Worm (Caenorhabditis elegans): Measurements from ENCODE around the gene ikke-1.
A peak's percentile ranks its signal among the peaks of the same experiment; 100 is the strongest.

Gene ikke-1

ce11 chrIII:9034133-9034532 lies 16.4 kb downstream of the ikke-1 start:
- TF ChIP-seq F10E7.11 (tag; optimal IDR thresholded peaks at IDR 0.05), result no peak
- TF ChIP-seq attf-6 (GFP tag; IDR thresholded peaks at IDR 0.05), result no peak
- TF ChIP-seq snpc-3.4 (tag; optimal IDR thresholded peaks at IDR 0.05), result no peak
- TF ChIP-seq K11D2.4 (GFP tag; IDR thresholded peaks at IDR 0.05), result no peak
- peak; percentile 28 for TF ChIP-seq nhr-80 (tag; optimal IDR thresholded peaks at IDR 0.05)
- TF ChIP-seq dox-1 (GFP tag; IDR thresholded peaks at IDR 0.05), result no peak

- TF ChIP-seq F52B5.7 (tag; optimal IDR thresholded peaks at IDR 0.05), result no peak
- TF ChIP-seq nhr-80 (tag; optimal IDR thresholded peaks at IDR 0.05), result peak; percentile 13
Observed at ce11 chrIII:9030818-9031217, 19.7 kb downstream of the ikke-1 start.

- TF ChIP-seq snpc-4 (GFP tag; optimal IDR thresholded peaks at IDR 0.05) (no peak), snpc-4 (tag; optimal IDR thresholded peaks at IDR 0.05) (no peak), aptf-2 (GFP tag; conservative IDR thresholded peaks at IDR 0.05) (no peak)
Observed at ce11 chrIII:9026951-9027350, 23.5 kb downstream of the ikke-1 start, which contains the start of gene F59B2.13. Gene F59B2.13, minus strand, starts transcription at chrIII:9027051.

- TF ChIP-seq hmg-20 (GFP tag; IDR thresholded peaks at IDR 0.05), result no peak
- no peak for TF ChIP-seq ztf-22 (GFP tag; optimal IDR thresholded peaks at IDR 0.05)
- no peak for TF ChIP-seq D2030.7 (GFP tag; IDR thresholded peaks at IDR 0.05)
- TF ChIP-seq Y53F4B.3 (GFP tag; IDR thresholded peaks at IDR 0.05), result no peak
Observed at ce11 chrIII:9023601-9024000, 26.9 kb downstream of the ikke-1 start.

- TF ChIP-seq ceh-100 (GFP tag; IDR thresholded peaks at IDR 0.05) (no peak), Y67H2A.10 (GFP tag; conservative IDR thresholded peaks at IDR 0.05) (no peak), ceh-27 (GFP tag; optimal IDR thresholded peaks at IDR 0.05) (no peak), attf-5 (GFP tag; optimal IDR thresholded peaks at IDR 0.05) (no peak), hrde-1 (tag; optimal IDR thresholded peaks at IDR 0.05; ENCODE audit: borderline replicate concordance) (no peak), aptf-2 (GFP tag; conservative IDR thresholded peaks at IDR 0.05) (no peak), nfyb-1 (GFP tag; IDR thresholded peaks at IDR 0.05) (no peak), xnd-1 (tag; optimal IDR thresholded peaks at IDR 0.05) (no peak), pha-4 (tag; optimal IDR thresholded peaks at IDR 0.05) (no peak), madf-8 (GFP tag; conservative IDR thresholded peaks at IDR 0.05) (no peak), ceh-58 (GFP tag; IDR thresholded peaks at IDR 0.05) (no peak), pbrm-1 (GFP tag; IDR thresholded peaks at IDR 0.05) (no peak)
Observed at ce11 chrIII:9022535-9022934, 28.0 kb downstream of the ikke-1 start, which contains the start of gene F59B2.14. Gene F59B2.14, minus strand, starts transcription at chrIII:9022635.

ce11 chrIII:9017181-9017651 lies 33.3 kb downstream of the ikke-1 start, which contains the start of gene F59B2.12:
Gene F59B2.12, plus strand, starts transcription at chrIII:9017601.
- TF ChIP-seq aptf-2 (GFP tag; conservative IDR thresholded peaks at IDR 0.05), result no peak

ce11 chrIII:9012309-9012708 lies 38.2 kb downstream of the ikke-1 start, which contains the start of gene F59B2.9:
Gene F59B2.9, minus strand, starts transcription at chrIII:9012409.
- no peak for TF ChIP-seq dpl-1 (GFP tag; optimal IDR thresholded peaks at IDR 0.05)
- TF ChIP-seq lsy-27 (tag; optimal IDR thresholded peaks at IDR 0.05; ENCODE audit: borderline replicate concordance, insufficient read depth), result no peak
- no peak for TF ChIP-seq B0261.1 (tag; optimal IDR thresholded peaks at IDR 0.05)
- TF ChIP-seq repo-1 (tag; optimal IDR thresholded peaks at IDR 0.05), result no peak
- TF ChIP-seq athp-1 (tag; optimal IDR thresholded peaks at IDR 0.05), result no peak
- no peak for TF ChIP-seq nfyb-1 (GFP tag; IDR thresholded peaks at IDR 0.05)
- no peak for TF ChIP-seq snpc-1.1 (tag; optimal IDR thresholded peaks at IDR 0.05; ENCODE audit: insufficient read depth)
- no peak for TF ChIP-seq bed-1 (GFP tag; IDR thresholded peaks at IDR 0.05)
- TF ChIP-seq lin-35 (GFP tag; optimal IDR thresholded peaks at IDR 0.05), result no peak
- TF ChIP-seq dox-1 (GFP tag; IDR thresholded peaks at IDR 0.05), result no peak
